Worm (Caenorhabditis elegans): ENCODE measurements around the gene sru-36.
A peak's percentile ranks its signal among the peaks of the same experiment; 100 is the strongest.

DNA sequence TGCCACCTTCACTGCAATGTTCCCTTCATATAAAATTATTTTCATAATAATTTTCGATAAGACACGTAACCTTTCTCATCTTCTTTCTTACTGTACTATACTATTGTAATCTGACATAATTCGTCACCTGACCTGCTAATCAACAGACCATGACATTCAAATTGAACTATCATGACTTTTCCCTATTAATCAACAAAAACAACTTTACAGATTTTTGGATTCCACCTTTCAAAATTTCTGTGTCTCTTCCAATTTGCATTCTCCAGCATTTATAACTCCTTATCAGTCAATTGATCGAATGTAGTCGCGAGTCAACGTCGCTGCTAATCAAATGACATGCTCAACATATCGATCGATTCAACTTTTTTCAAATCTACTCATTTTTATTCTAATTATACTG, 48.2 kb downstream of the sru-36 start, which contains the start of gene fshr-1:
- TF ChIP-seq lsy-2 (tag; optimal IDR thresholded peaks at IDR 0.05) (no peak), fos-1 (tag; optimal IDR thresholded peaks at IDR 0.05) (no peak), mab-9 (GFP tag; IDR thresholded peaks at IDR 0.05) (no peak), unc-130 (tag; optimal IDR thresholded peaks at IDR 0.05) (no peak), sox-4 (tag; optimal IDR thresholded peaks at IDR 0.05) (no peak), rnt-1 (tag; optimal IDR thresholded peaks at IDR 0.05) (no peak), lin-13 (GFP tag; optimal IDR thresholded peaks at IDR 0.05) (no peak), unc-62 (GFP tag; optimal IDR thresholded peaks at IDR 0.05) (no peak), lin-15B (tag; optimal IDR thresholded peaks at IDR 0.05) (no peak), elt-2 (tag; optimal IDR thresholded peaks at IDR 0.05) (peak; percentile 64), nhr-77 (tag; optimal IDR thresholded peaks at IDR 0.05) (no peak), aly-2 (tag; optimal IDR thresholded peaks at IDR 0.05) (no peak)
